Fruit fly (Drosophila melanogaster) whole organism, embryonic: Measurements from ENCODE around the gene baf.

Experiments
- Awh ChIP-seq: fragments of 200-800 bp; sonication (Bioruptor generic); IDR thresholded peaks from 2 replicates; pipeline ENCODE4, ENCODE4 v1.3.6; 2022; ENCODE audit warnings: missing biosample characterization, missing genetic modification characterization
- B-H2 ChIP-seq: fragments of 200-800 bp; sonication (Bioruptor generic); optimal IDR thresholded peaks from 2 replicates; lab custom pipeline; 2018; ENCODE audit warnings: missing biosample characterization, mild to moderate bottlenecking, missing genetic modification characterization
- CG10147 ChIP-seq: fragments of 200-800 bp; sonication (Bioruptor generic); optimal IDR thresholded peaks from 2 replicates; lab custom pipeline; 2019; ENCODE audit warnings: missing biosample characterization, mild to moderate bottlenecking, missing genetic modification characterization, moderate library complexity
- CG10462 ChIP-seq: fragments of 200-800 bp; sonication (Bioruptor generic); optimal IDR thresholded peaks from 2 replicates; lab custom pipeline; 2016; ENCODE audit warnings: missing biosample characterization, missing genetic modification characterization
- CG10543 ChIP-seq: fragments of 200-800 bp; sonication (Bioruptor generic); optimal IDR thresholded peaks from 3 replicates; lab custom pipeline; 2017; ENCODE audit warnings: missing biosample characterization, mild to moderate bottlenecking, missing genetic modification characterization, moderate library complexity
- CG11085 ChIP-seq: fragments of 200-800 bp; sonication (Bioruptor generic); IDR thresholded peaks from 2 replicates; pipeline ENCODE4 v1.3.6; 2022; ENCODE audit warnings: missing biosample characterization, missing genetic modification characterization
- CG12236 ChIP-seq: fragments of 200-800 bp; sonication (Bioruptor generic); optimal IDR thresholded peaks from 2 replicates; lab custom pipeline; 2016; ENCODE audit warnings: missing biosample characterization, missing genetic modification characterization
- CG14965 ChIP-seq: fragments of 200-800 bp; sonication (Bioruptor generic); optimal IDR thresholded peaks from 2 replicates; lab custom pipeline; 2016; ENCODE audit warnings: missing biosample characterization, missing genetic modification characterization, borderline replicate concordance
- CG1529 ChIP-seq: fragments of 200-800 bp; sonication (Bioruptor generic); optimal IDR thresholded peaks from 3 replicates; lab custom pipeline; 2018; ENCODE audit warnings: missing biosample characterization, missing genetic modification characterization
- CG17829 ChIP-seq: fragments of 200-800 bp; optimal IDR thresholded peaks from 2 replicates; lab custom pipeline; 2019; ENCODE audit warnings: missing biosample characterization, mild to moderate bottlenecking, missing genetic modification characterization, moderate library complexity
- CG1832 ChIP-seq: fragments of 200-800 bp; sonication (Bioruptor generic); optimal IDR thresholded peaks from 2 replicates; lab custom pipeline; 2017; ENCODE audit warnings: missing biosample characterization, mild to moderate bottlenecking, missing genetic modification characterization, inconsistent platforms
- CG2678 ChIP-seq: fragments of 200-800 bp; sonication (Bioruptor generic); optimal IDR thresholded peaks from 3 replicates; lab custom pipeline; 2019; ENCODE audit warnings: missing biosample characterization, mild to moderate bottlenecking, missing genetic modification characterization, moderate library complexity
- CG30403 ChIP-seq: fragments of 200-800 bp; sonication (Bioruptor generic); optimal IDR thresholded peaks from 3 replicates; lab custom pipeline; 2016; ENCODE audit warnings: missing biosample characterization, missing genetic modification characterization
- CG30431 ChIP-seq: fragments of 200-800 bp; sonication (Bioruptor generic); optimal IDR thresholded peaks from 2 replicates; lab custom pipeline; 2017; ENCODE audit warnings: missing biosample characterization, missing genetic modification characterization
- CG31365 ChIP-seq: fragments of 200-800 bp; sonication (Bioruptor generic); optimal IDR thresholded peaks from 2 replicates; lab custom pipeline; 2018; ENCODE audit warnings: missing biosample characterization, mild to moderate bottlenecking, missing genetic modification characterization
- CG3163 ChIP-seq: fragments of 200-800 bp; sonication (Bioruptor generic); optimal IDR thresholded peaks from 3 replicates; lab custom pipeline; 2016; ENCODE audit warnings: missing biosample characterization, missing genetic modification characterization
- CG32532 ChIP-seq: fragments of 200-800 bp; sonication (Bioruptor generic); IDR thresholded peaks from 2 replicates; pipeline ENCODE4 v1.3.6; 2022; ENCODE audit warnings: missing biosample characterization, missing genetic modification characterization
- CG33213 ChIP-seq: fragments of 200-800 bp; sonication (Bioruptor generic); optimal IDR thresholded peaks from 3 replicates; lab custom pipeline; 2016; ENCODE audit warnings: missing biosample characterization, missing genetic modification characterization
- CG4820 ChIP-seq: fragments of 200-800 bp; sonication (Bioruptor generic); optimal IDR thresholded peaks from 3 replicates; lab custom pipeline; 2016; ENCODE audit warnings: missing biosample characterization, missing genetic modification characterization
- CG4854 ChIP-seq: fragments of 200-800 bp; sonication (Bioruptor generic); optimal IDR thresholded peaks from 2 replicates; lab custom pipeline; 2016; ENCODE audit warnings: missing biosample characterization, missing genetic modification characterization, inconsistent platforms
- CG6854 ChIP-seq: fragments of 200-800 bp; sonication (Bioruptor generic); optimal IDR thresholded peaks from 3 replicates; lab custom pipeline; 2017; ENCODE audit warnings: missing biosample characterization, mild to moderate bottlenecking, missing genetic modification characterization
- CG8359 ChIP-seq: fragments of 200-800 bp; sonication (Bioruptor generic); optimal IDR thresholded peaks from 2 replicates; lab custom pipeline; 2017; ENCODE audit warnings: missing biosample characterization, mild to moderate bottlenecking, missing genetic modification characterization, borderline replicate concordance
- CG9797 ChIP-seq: fragments of 200-800 bp; sonication (Bioruptor generic); optimal IDR thresholded peaks from 3 replicates; lab custom pipeline; 2018; ENCODE audit warnings: missing biosample characterization, mild to moderate bottlenecking, missing genetic modification characterization
- CTCF ChIP-seq: fragments of 200-800 bp; sonication (Bioruptor generic); optimal IDR thresholded peaks from 2 replicates; lab custom pipeline; 2017; ENCODE audit warnings: missing biosample characterization, mild to moderate bottlenecking, missing genetic modification characterization, moderate library complexity
- Dp ChIP-seq: fragments of 200-800 bp; sonication (Bioruptor generic); optimal IDR thresholded peaks from 2 replicates; lab custom pipeline; 2018; ENCODE audit warnings: missing biosample characterization, mild to moderate bottlenecking, missing genetic modification characterization, moderate library complexity
- ERR ChIP-seq: fragments of 200-800 bp; sonication (Bioruptor generic); optimal IDR thresholded peaks from 2 replicates; lab custom pipeline; 2016; ENCODE audit warnings: missing biosample characterization, missing genetic modification characterization
- HmgZ ChIP-seq: fragments of 200-800 bp; sonication (Bioruptor generic); optimal IDR thresholded peaks from 2 replicates; lab custom pipeline; 2018; ENCODE audit warnings: missing biosample characterization, mild to moderate bottlenecking, missing genetic modification characterization
- MBD-R2 ChIP-seq: fragments of 200-800 bp; sonication (Bioruptor generic); IDR thresholded peaks from 2 replicates; pipeline ENCODE4 v1.3.6; 2022; ENCODE audit warnings: missing biosample characterization, missing genetic modification characterization
- Oli ChIP-seq: fragments of 200-800 bp; sonication (Bioruptor generic); optimal IDR thresholded peaks from 2 replicates; lab custom pipeline; 2018; ENCODE audit warnings: missing biosample characterization, mild to moderate bottlenecking, missing genetic modification characterization, moderate library complexity
- Opbp ChIP-seq: fragments of 200-800 bp; sonication (Bioruptor generic); IDR thresholded peaks from 3 replicates; pipeline ENCODE4 v1.3.6; 2022; ENCODE audit warnings: missing biosample characterization, missing genetic modification characterization; ENCODE audit not compliant: partially characterized antibody
- Pdp1 ChIP-seq, 2 experiments: fragments of 200-800 bp; sonication (Bioruptor generic); optimal IDR thresholded peaks; 3 replicates each; lab custom pipeline; 2016; ENCODE audit warnings: missing biosample characterization in 2 of 2, missing genetic modification characterization in 2 of 2, mild to moderate bottlenecking in 1 of 2, moderate library complexity in 1 of 2
- Scr ChIP-seq: fragments of 200-800 bp; sonication (Bioruptor generic); IDR thresholded peaks from 2 replicates; pipeline ENCODE4 v1.3.6; 2022; ENCODE audit warnings: missing biosample characterization, missing genetic modification characterization; ENCODE audit not compliant: partially characterized antibody
- Trl ChIP-seq, 3 experiments: fragments of >200 bp in 2 of 3; fragments of 200-800 bp in 1 of 3; sonication (Bioruptor generic) in 1 of 3; optimal IDR thresholded peaks; 2 replicates in 1 of 3; 3 replicates in 2 of 3; lab custom pipeline; 2016 to 2017; ENCODE audit warnings: missing biosample characterization in 1 of 3, missing genetic modification characterization in 1 of 3
- ara ChIP-seq: fragments of 200-800 bp; sonication (Bioruptor generic); IDR thresholded peaks from 2 replicates; pipeline ENCODE4 v1.3.6; 2022; ENCODE audit warnings: missing biosample characterization, missing genetic modification characterization
- bbx ChIP-seq: fragments of 200-800 bp; sonication (Bioruptor generic); IDR thresholded peaks from 2 replicates; pipeline ENCODE4 v1.3.6; 2022; ENCODE audit warnings: missing biosample characterization, missing genetic modification characterization; ENCODE audit not compliant: partially characterized antibody
- bowl ChIP-seq: fragments of 200-800 bp; sonication (Bioruptor generic); IDR thresholded peaks from 2 replicates; pipeline ENCODE4 v1.3.6; 2022; ENCODE audit warnings: missing biosample characterization, missing genetic modification characterization
- cad ChIP-seq: fragments of >200 bp; optimal IDR thresholded peaks from 2 replicates; lab custom pipeline; 2017; ENCODE audit warnings: missing biosample characterization, missing genetic modification characterization
- dm ChIP-seq: fragments of 200-800 bp; sonication (Bioruptor generic); optimal IDR thresholded peaks from 3 replicates; lab custom pipeline; 2016; ENCODE audit warnings: missing biosample characterization, missing genetic modification characterization
- gsb ChIP-seq: fragments of 200-800 bp; sonication (Bioruptor generic); IDR thresholded peaks from 2 replicates; pipeline ENCODE4 v1.3.6; 2022; ENCODE audit warnings: missing biosample characterization, missing genetic modification characterization
- hbn ChIP-seq: fragments of 200-800 bp; sonication (Bioruptor generic); IDR thresholded peaks from 2 replicates; pipeline ENCODE4 v1.3.6; 2022; ENCODE audit warnings: missing biosample characterization, missing genetic modification characterization; ENCODE audit not compliant: partially characterized antibody
- hkb ChIP-seq, 2 experiments: fragments of 200-800 bp in 1 of 2; fragments of >200 bp in 1 of 2; sonication (Bioruptor generic) in 1 of 2; IDR thresholded peaks in 1 of 2; optimal IDR thresholded peaks in 1 of 2; 2 replicates each; pipeline versions ENCODE4 v1.3.6 to Lab custom; 2017 to 2022; ENCODE audit warnings: missing biosample characterization in 1 of 2, missing genetic modification characterization in 1 of 2
- lbe ChIP-seq: fragments of 200-800 bp; sonication (Bioruptor generic); optimal IDR thresholded peaks from 2 replicates; lab custom pipeline; 2016; ENCODE audit warnings: missing biosample characterization, mild to moderate bottlenecking, missing genetic modification characterization
- nau ChIP-seq: fragments of 200-800 bp; sonication (Bioruptor generic); optimal IDR thresholded peaks from 3 replicates; lab custom pipeline; 2017; ENCODE audit warnings: missing biosample characterization, mild to moderate bottlenecking, missing genetic modification characterization, missing genetic modification reagents
- odd ChIP-seq: fragments of 200-800 bp; sonication (Bioruptor generic); optimal IDR thresholded peaks from 2 replicates; lab custom pipeline; 2017; ENCODE audit warnings: missing biosample characterization, mild to moderate bottlenecking, missing genetic modification characterization
- pnt ChIP-seq: fragments of 200-800 bp; sonication (Bioruptor generic); optimal IDR thresholded peaks from 3 replicates; lab custom pipeline; 2016; ENCODE audit warnings: missing biosample characterization, missing genetic modification characterization
- row ChIP-seq: fragments of 200-800 bp; sonication (Bioruptor generic); IDR thresholded peaks from 3 replicates; pipeline ENCODE4 v1.3.6; 2022; ENCODE audit warnings: missing biosample characterization, missing genetic modification characterization
- sisA ChIP-seq: fragments of 200-800 bp; sonication (Bioruptor generic); IDR thresholded peaks from 2 replicates; pipeline ENCODE4 v1.3.6; 2022; ENCODE audit warnings: missing biosample characterization, missing genetic modification characterization
- sr ChIP-seq: fragments of 200-800 bp; sonication (Bioruptor generic); IDR thresholded peaks from 3 replicates; pipeline ENCODE4 v1.3.6; 2022; ENCODE audit warnings: missing biosample characterization, missing genetic modification characterization
- stwl ChIP-seq: fragments of 200-800 bp; sonication (Bioruptor generic); optimal IDR thresholded peaks from 3 replicates; lab custom pipeline; 2018; ENCODE audit warnings: missing biosample characterization, mild to moderate bottlenecking, missing genetic modification characterization, moderate library complexity
- tgo ChIP-seq: fragments of 200-800 bp; sonication (Bioruptor generic); IDR thresholded peaks from 3 replicates; pipeline ENCODE4 v1.3.6; 2022; ENCODE audit warnings: missing biosample characterization, missing genetic modification characterization
- vfl ChIP-seq: fragments of 200-800 bp; sonication (Bioruptor generic); optimal IDR thresholded peaks from 2 replicates; lab custom pipeline; 2016; ENCODE audit warnings: missing biosample characterization, missing genetic modification characterization

The baf gene

DNA sequence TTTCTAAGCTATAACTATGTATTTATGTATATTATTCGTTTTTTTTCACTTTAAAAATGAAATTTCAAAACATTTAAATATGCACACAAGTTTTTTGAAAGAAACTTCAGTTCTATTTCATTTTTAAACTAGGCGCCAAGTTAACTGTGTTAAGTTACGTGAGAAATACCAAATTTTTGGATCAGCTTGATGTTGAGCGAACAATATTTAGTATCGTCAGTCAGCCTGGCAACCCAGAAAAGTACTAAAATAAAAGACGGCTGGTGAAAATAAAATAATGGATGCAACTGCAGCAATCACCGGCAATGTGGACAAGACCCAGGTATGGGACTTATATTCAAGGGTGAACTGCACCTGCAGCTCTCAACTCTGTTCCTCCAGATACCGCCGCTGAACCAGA is 11.6 kb downstream of the baf start, which contains the start of gene CCDC53 (continued):
- TF ChIP-seq B-H2 (GFP tag; lab: Kevin White, UChicago) (no peak), bbx (peak; percentile 11; the same call in 1 of the 2 replicates), ERR (GFP tag; lab: Kevin White, UChicago) (no peak), CG4820 (GFP tag; lab: Kevin White, UChicago) (no peak), sr (GFP tag; lab: Robert Waterston, UW) (no peak), stwl (tag; lab: Kevin White, UChicago) (peak; percentile 29), row (GFP tag; lab: Robert Waterston, UW) (no peak), ara (GFP tag; lab: Robert Waterston, UW) (no peak), CG17829 (no peak), CG10462 (no peak), odd (GFP tag; lab: Kevin White, UChicago) (no peak), CG1832 (GFP tag; lab: Kevin White, UChicago) (no peak), dm (GFP tag; lab: Kevin White, UChicago) (no peak), cad (GFP tag; lab: Kevin White, UChicago) (no peak), MBD-R2 (GFP tag; lab: Robert Waterston, UW) (peak; percentile 49; the same call in 1 of the 2 replicates), CG31365 (tag; lab: Kevin White, UChicago) (no peak), Oli (tag; lab: Kevin White, UChicago) (no peak), CG12236 (GFP tag; lab: Kevin White, UChicago) (no peak), Awh (GFP tag; lab: Robert Waterston, UW) (no peak), CG30403 (GFP tag; lab: Kevin White, UChicago) (no peak), sisA (GFP tag; lab: Robert Waterston, UW) (no peak), pnt (no peak), hbn (GFP tag; lab: Robert Waterston, UW) (peak; percentile 33; the same call in 1 of the 2 replicates), CG8359 (GFP tag; lab: Kevin White, UChicago) (no peak), CG1529 (GFP tag; lab: Kevin White, UChicago) (no peak), HmgZ (no peak), CG4854 (GFP tag; lab: Kevin White, UChicago) (no peak), bowl (no peak), CTCF (no peak), CG30431 (no peak), Pdp1 (GFP tag; optimal IDR thresholded peaks at IDR 0.05; lab: Kevin White, UChicago) (no peak), CG3163 (GFP tag; lab: Kevin White, UChicago) (no peak), CG33213 (GFP tag; lab: Kevin White, UChicago) (no peak), tgo (GFP tag; lab: Robert Waterston, UW) (no peak), CG11085 (no peak), CG32532 (GFP tag; lab: Robert Waterston, UW) (no peak), hkb (optimal IDR thresholded peaks at IDR 0.05; lab: Kevin White, UChicago) (no peak), hkb (GFP tag; IDR thresholded peaks at IDR 0.05; lab: Robert Waterston, UW) (peak; percentile 32; the same call in 1 of the 2 replicates), CG10543 (GFP tag; lab: Kevin White, UChicago) (no peak), CG6854 (no peak), CG14965 (GFP tag; lab: Kevin White, UChicago) (no peak), Opbp (GFP tag; lab: Robert Waterston, UW) (no peak), Dp (GFP tag; lab: Kevin White, UChicago) (peak; percentile 92), Scr (GFP tag; lab: Robert Waterston, UW) (no peak), CG10147 (no peak), Trl (optimal IDR thresholded peaks at IDR 0.05; lab: Kevin White, UChicago) (no peak), Trl (GFP tag; optimal IDR thresholded peaks at IDR 0.05; lab: Kevin White, UChicago) (no peak), gsb (no peak), CG2678 (tag; lab: Kevin White, UChicago) (no peak), vfl (GFP tag; lab: Kevin White, UChicago) (no peak), lbe (GFP tag; lab: Kevin White, UChicago) (peak; percentile 19), CG9797 (GFP tag; lab: Kevin White, UChicago) (peak; percentile 61), nau (no peak)
